Fruit fly (Drosophila melanogaster): ENCODE measurements around the gene stumps.

stumps gene

DNA sequence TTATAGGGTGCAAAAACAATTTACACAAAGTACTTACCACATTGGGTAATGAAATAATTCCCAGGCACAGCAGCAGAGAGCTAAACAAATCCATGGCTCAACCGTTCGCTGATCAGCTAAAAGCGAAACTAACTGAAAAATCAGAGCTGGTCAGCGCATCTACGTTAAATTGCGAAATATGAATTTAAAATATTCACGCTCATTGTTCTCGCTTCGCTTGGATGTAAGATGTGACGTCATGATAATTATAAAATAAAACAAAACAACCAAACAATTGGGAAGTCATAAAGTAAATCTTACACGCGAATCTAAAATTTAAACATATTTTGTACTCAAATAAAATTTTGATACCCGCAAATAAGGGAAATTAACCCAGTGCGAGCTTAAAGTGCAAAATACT, 17.1 kb upstream of the stumps start, which contains the start of gene CG14854:
Gene CG14854, minus strand, starts transcription at position 101 of the 400 bp plus-strand sequence.
- no peak for TF ChIP-seq CG7101 (tag; optimal IDR thresholded peaks at IDR 0.05)
- TF ChIP-seq cic (GFP tag; optimal IDR thresholded peaks at IDR 0.05), result no peak
- no peak for TF ChIP-seq CG7045 (GFP tag; optimal IDR thresholded peaks at IDR 0.05)
- no peak for TF ChIP-seq kay (GFP tag; ENCODE audit: borderline replicate concordance)
- TF ChIP-seq CG5204 (GFP tag; optimal IDR thresholded peaks at IDR 0.05), result no peak
- TF ChIP-seq Hr96 (GFP tag; optimal IDR thresholded peaks at IDR 0.05), result no peak
- TF ChIP-seq ovo (GFP tag; optimal IDR thresholded peaks at IDR 0.05), result no peak
- TF ChIP-seq Clk (GFP tag; optimal IDR thresholded peaks at IDR 0.05), result no peak
- TF ChIP-seq cnc (optimal IDR thresholded peaks at IDR 0.05), result no peak
- TF ChIP-seq CG11617 (GFP tag; optimal IDR thresholded peaks at IDR 0.05), result no peak
- TF ChIP-seq CG33017 (tag; optimal IDR thresholded peaks at IDR 0.05), result no peak
- no peak for TF ChIP-seq pad (GFP tag; optimal IDR thresholded peaks at IDR 0.05)
- no peak for TF ChIP-seq CG1620 (GFP tag; optimal IDR thresholded peaks at IDR 0.05)
- no peak for TF ChIP-seq Crg-1 (GFP tag; optimal IDR thresholded peaks at IDR 0.05)
- TF ChIP-seq bab1 (GFP tag; optimal IDR thresholded peaks at IDR 0.05), result no peak
- TF ChIP-seq CG12768 (GFP tag; optimal IDR thresholded peaks at IDR 0.05), result no peak
- TF ChIP-seq toe (GFP tag; optimal IDR thresholded peaks at IDR 0.05), result no peak
- TF ChIP-seq CG14711 (tag; optimal IDR thresholded peaks at IDR 0.05), result no peak

DNA sequence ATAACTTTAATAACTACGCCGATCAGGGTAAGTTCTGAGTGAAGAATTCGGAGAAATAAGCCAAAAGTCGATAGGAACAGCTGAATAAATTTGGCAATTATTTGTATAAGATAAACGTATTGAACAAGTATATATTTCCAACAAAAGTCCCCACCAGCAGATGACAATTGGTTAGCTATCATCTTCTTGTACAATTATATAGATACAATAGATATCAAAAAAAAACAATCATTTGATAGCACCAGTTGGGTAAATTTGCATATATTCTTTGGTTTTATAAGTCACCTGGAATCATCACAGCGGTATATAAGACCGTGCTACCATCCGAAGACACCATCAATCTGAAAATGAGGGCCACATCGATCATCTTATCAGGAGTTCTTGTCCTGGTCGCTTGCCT, 16.4 kb upstream of the stumps start, which contains the start of gene Jig:
Gene Jig, plus strand, starts transcription at position 301 of the 400 bp plus-strand sequence.
- TF ChIP-seq CG7101 (tag; optimal IDR thresholded peaks at IDR 0.05) (no peak), CG11617 (GFP tag; optimal IDR thresholded peaks at IDR 0.05) (no peak), CG5204 (GFP tag; optimal IDR thresholded peaks at IDR 0.05) (no peak), pad (GFP tag; optimal IDR thresholded peaks at IDR 0.05) (no peak), cnc (optimal IDR thresholded peaks at IDR 0.05) (no peak), CG14711 (tag; optimal IDR thresholded peaks at IDR 0.05) (no peak), kay (GFP tag; ENCODE audit: borderline replicate concordance) (no peak), CG1620 (GFP tag; optimal IDR thresholded peaks at IDR 0.05) (no peak), tj (GFP tag; optimal IDR thresholded peaks at IDR 0.05) (no peak), Clk (GFP tag; optimal IDR thresholded peaks at IDR 0.05) (no peak), bab1 (GFP tag; optimal IDR thresholded peaks at IDR 0.05) (no peak), cic (GFP tag; optimal IDR thresholded peaks at IDR 0.05) (no peak), CG33017 (tag; optimal IDR thresholded peaks at IDR 0.05) (no peak), toe (GFP tag; optimal IDR thresholded peaks at IDR 0.05) (no peak)

DNA sequence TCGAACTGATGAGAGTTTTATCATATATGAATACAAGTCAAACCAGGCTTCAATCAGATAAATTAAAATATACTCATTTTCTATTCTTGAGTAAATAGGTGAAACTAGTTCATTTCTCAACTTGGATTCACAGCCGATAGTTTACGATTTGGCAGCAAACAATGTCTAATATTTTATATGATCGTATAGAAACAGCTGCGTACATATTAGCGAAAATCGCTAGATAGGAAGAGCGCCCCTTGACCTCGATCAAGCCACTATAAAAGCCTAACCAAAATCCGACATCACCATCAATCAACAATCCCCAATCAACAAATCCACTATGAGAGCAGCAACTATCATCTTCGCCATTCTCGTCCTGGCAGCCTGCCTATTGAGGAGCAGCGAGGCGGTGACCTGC, 15.0 kb upstream of the stumps start, which contains the start of gene CG14851:
Gene CG14851, plus strand, starts transcription at position 301 of the 400 bp plus-strand sequence.
- TF ChIP-seq cnc (optimal IDR thresholded peaks at IDR 0.05) (no peak), CG5204 (GFP tag; optimal IDR thresholded peaks at IDR 0.05) (no peak), CG7101 (tag; optimal IDR thresholded peaks at IDR 0.05) (no peak), CG11617 (GFP tag; optimal IDR thresholded peaks at IDR 0.05) (no peak), ovo (GFP tag; optimal IDR thresholded peaks at IDR 0.05) (no peak), Mnt (GFP tag; optimal IDR thresholded peaks at IDR 0.05) (no peak), toe (GFP tag; optimal IDR thresholded peaks at IDR 0.05) (no peak), CG14711 (tag; optimal IDR thresholded peaks at IDR 0.05) (no peak)

DNA sequence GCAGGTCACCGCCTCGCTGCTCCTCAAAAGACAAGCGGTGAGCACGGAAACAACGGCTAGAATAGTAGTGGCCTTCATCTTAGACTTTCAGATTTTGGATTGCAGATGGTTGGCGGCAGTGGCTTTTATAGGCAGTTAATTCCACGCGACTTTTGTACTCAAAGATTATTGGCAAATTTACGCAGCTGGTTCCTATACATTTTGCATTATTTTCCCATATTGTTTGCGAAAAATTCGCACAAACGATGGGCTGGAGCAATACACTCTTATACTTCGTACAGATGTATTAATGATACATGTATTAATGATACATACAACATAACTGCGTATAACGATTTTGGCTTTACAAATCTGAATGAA, 12.3 kb upstream of the stumps start, which contains the start of gene CG8087:
Gene CG8087, minus strand, starts transcription at position 101 of the 360 bp plus-strand sequence.
- TF ChIP-seq CG7101 (tag; optimal IDR thresholded peaks at IDR 0.05), result no peak
- no peak for TF ChIP-seq CG7045 (GFP tag; optimal IDR thresholded peaks at IDR 0.05)
- no peak for TF ChIP-seq bab1 (GFP tag; optimal IDR thresholded peaks at IDR 0.05)
- no peak for TF ChIP-seq CG5204 (GFP tag; optimal IDR thresholded peaks at IDR 0.05)
- no peak for TF ChIP-seq CG12768 (GFP tag; optimal IDR thresholded peaks at IDR 0.05)
- TF ChIP-seq CG1620 (GFP tag; optimal IDR thresholded peaks at IDR 0.05), result no peak
- no peak for TF ChIP-seq CG11617 (GFP tag; optimal IDR thresholded peaks at IDR 0.05)
- no peak for TF ChIP-seq tj (GFP tag; optimal IDR thresholded peaks at IDR 0.05)
- TF ChIP-seq ovo (GFP tag; optimal IDR thresholded peaks at IDR 0.05), result no peak
- TF ChIP-seq CG33017 (tag; optimal IDR thresholded peaks at IDR 0.05), result no peak
- no peak for TF ChIP-seq Mnt (GFP tag; optimal IDR thresholded peaks at IDR 0.05)
- TF ChIP-seq kay (GFP tag; ENCODE audit: borderline replicate concordance), result no peak

DNA sequence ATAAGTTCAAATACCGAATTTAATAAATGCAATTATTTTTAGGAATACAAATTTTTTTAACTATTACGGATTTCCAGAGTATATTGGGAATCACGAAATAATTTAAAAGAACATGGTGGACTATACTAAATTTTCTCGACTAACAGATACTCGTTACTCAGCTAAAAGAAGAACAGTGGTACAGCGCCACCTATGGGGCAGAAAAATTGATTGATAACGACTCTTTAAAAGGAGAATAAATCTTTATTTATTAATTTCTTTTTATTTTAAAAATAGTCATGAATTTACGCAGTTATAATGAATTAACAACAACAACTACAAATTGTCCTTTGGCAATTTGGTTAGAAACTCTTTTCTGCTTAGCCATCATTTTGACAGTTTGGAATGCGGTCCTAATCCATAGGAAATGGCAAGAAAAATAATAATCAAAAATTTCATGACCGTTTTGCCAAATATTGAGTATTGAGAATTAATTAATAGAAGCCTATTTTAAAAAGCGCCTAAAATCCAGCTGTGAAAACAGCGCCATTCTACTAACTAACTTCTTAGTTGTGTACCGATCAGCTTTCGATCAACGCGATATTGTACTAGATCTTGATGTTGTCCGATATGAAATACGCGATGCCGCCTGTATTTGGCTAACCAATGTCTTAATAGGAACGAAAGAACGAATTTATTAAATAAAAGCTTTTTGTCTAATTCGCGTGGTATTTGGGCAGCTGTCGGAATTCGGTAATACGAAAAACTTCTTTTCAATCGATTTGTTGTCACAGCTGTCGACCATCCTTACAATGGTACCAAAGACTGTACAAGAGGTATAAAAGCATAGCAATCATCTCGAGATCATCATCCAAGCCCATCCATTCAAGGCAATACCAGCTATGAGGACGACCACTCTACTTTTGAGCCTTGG, 11.7 kb upstream of the stumps start, which contains the start of gene CG14852:
Gene CG14852, plus strand, starts transcription at position 863 of the 913 bp plus-strand sequence.
- TF ChIP-seq tj (GFP tag; optimal IDR thresholded peaks at IDR 0.05) (no peak), pad (GFP tag; optimal IDR thresholded peaks at IDR 0.05) (no peak), Crg-1 (GFP tag; optimal IDR thresholded peaks at IDR 0.05) (no peak), bab1 (GFP tag; optimal IDR thresholded peaks at IDR 0.05) (no peak), CG7045 (GFP tag; optimal IDR thresholded peaks at IDR 0.05) (no peak)

DNA sequence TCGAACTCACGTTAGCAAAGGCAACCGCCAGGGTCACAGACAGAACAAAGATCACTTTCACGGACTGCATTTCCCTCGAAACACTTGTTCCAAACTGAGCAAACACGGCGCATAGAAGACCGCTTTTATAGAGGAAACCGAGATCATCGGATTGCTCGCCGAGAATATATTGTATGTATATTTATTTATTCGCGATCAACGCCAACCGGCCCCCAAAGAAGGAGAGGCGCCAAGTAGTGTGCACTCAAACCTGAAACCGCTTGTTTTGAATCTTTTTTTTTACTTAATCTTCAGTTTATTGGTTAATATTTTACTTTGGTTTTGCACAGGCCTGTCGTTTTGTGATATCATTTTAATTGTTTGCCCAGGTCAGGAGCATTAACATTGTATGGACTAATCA, 9.7 kb upstream of the stumps start, which contains the start of gene CG31313:
Gene CG31313, minus strand, starts transcription at position 101 of the 400 bp plus-strand sequence.
- TF ChIP-seq tj (GFP tag; optimal IDR thresholded peaks at IDR 0.05) (no peak), toe (GFP tag; optimal IDR thresholded peaks at IDR 0.05) (no peak), cnc (optimal IDR thresholded peaks at IDR 0.05) (no peak), Hr96 (GFP tag; optimal IDR thresholded peaks at IDR 0.05) (no peak), Clk (GFP tag; optimal IDR thresholded peaks at IDR 0.05) (no peak), bab1 (GFP tag; optimal IDR thresholded peaks at IDR 0.05) (no peak), CG14711 (tag; optimal IDR thresholded peaks at IDR 0.05) (no peak), CG11617 (GFP tag; optimal IDR thresholded peaks at IDR 0.05) (no peak), cic (GFP tag; optimal IDR thresholded peaks at IDR 0.05) (no peak), CG7101 (tag; optimal IDR thresholded peaks at IDR 0.05) (no peak), Crg-1 (GFP tag; optimal IDR thresholded peaks at IDR 0.05) (no peak), CG1620 (GFP tag; optimal IDR thresholded peaks at IDR 0.05) (no peak), ovo (GFP tag; optimal IDR thresholded peaks at IDR 0.05) (no peak), CG7045 (GFP tag; optimal IDR thresholded peaks at IDR 0.05) (no peak), Mnt (GFP tag; optimal IDR thresholded peaks at IDR 0.05) (no peak), pad (GFP tag; optimal IDR thresholded peaks at IDR 0.05) (no peak)
